Worm (Caenorhabditis elegans) whole organism, midembryonic: ENCODE results near the gene ZK856.14.

Experiments
- T22C8.4 ChIP-seq: fragments of 200-800 bp; sonication (Bioruptor generic); IDR thresholded peaks from 2 replicates; pipeline ENCODE4 v1.3.6; 2022; ENCODE audit warnings: missing genetic modification characterization, missing compliant biosample characterization
- cog-1 ChIP-seq: sonication (generic microtip); optimal IDR thresholded peaks from 2 replicates; lab custom pipeline; 2016; ENCODE audit warnings: missing genetic modification characterization, missing compliant biosample characterization
- flt-1 ChIP-seq: fragments of 200-800 bp; sonication (Bioruptor generic); IDR thresholded peaks from 2 replicates; pipeline ENCODE4 v1.3.6; 2022; ENCODE audit warnings: missing genetic modification characterization, missing compliant biosample characterization
- klf-2 ChIP-seq: fragments of 200-800 bp; sonication (Bioruptor generic); conservative IDR thresholded peaks from 2 replicates; pipeline ENCODE4 v1.3.6; 2022; ENCODE audit warnings: missing genetic modification reagents, missing genetic modification characterization, missing compliant biosample characterization
- med-1 ChIP-seq: sonication (generic microtip); optimal IDR thresholded peaks from 2 replicates; lab custom pipeline; 2017; ENCODE audit warnings: missing genetic modification characterization, mild to moderate bottlenecking, missing compliant biosample characterization, antibody characterized with exemption, missing genetic modification reagents; ENCODE audit not compliant: insufficient read depth
- ref-1 ChIP-seq: fragments of 200-800 bp; sonication (Bioruptor generic); conservative IDR thresholded peaks from 2 replicates; pipeline ENCODE4 v1.3.6; 2022; ENCODE audit warnings: missing genetic modification reagents, missing genetic modification characterization, missing compliant biosample characterization
- tab-1 ChIP-seq: fragments of 200-800 bp; sonication (Bioruptor generic); IDR thresholded peaks from 2 replicates; pipeline ENCODE4 v1.3.6; 2022; ENCODE audit warnings: missing genetic modification characterization, missing compliant biosample characterization
- ztf-23 ChIP-seq: fragments of 200-800 bp; sonication (Bioruptor generic); IDR thresholded peaks from 2 replicates; pipeline ENCODE4 v1.3.6; 2022; ENCODE audit warnings: missing genetic modification reagents, missing genetic modification characterization, missing compliant biosample characterization
- ztf-29 ChIP-seq: fragments of 200-800 bp; sonication (Bioruptor generic); IDR thresholded peaks from 2 replicates; pipeline ENCODE4 v1.3.6; 2022; ENCODE audit warnings: missing genetic modification reagents, missing genetic modification characterization, missing compliant biosample characterization

ZK856.14 gene

DNA sequence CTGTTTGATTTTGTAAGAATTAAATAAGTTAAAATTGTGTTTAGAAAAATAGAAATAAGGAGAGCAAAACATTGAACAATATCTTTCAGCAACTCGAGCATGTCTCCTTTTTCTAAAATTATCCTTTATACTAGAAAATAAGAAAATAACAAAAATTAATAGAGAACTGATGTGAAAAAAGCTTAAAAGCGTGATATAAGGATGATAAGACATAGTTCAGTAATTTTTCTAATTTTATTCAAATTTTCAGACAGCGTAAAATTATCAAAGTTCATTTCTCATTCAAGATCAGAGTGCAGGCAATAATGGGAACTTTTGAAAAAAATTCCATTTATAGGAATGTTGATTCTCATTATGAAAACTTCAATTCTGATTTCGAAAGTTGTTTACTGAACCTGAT lies 16.5 kb downstream of the ZK856.14 start, which contains the start of gene str-182:
Gene str-182, minus strand, starts transcription at position 101 of the 400 bp plus-strand sequence.
- TF ChIP-seq tab-1 (GFP tag; lab: Robert Waterston, UW) (no peak), ztf-29 (no peak), cog-1 (tag; lab: Kevin White, UChicago) (no peak), ztf-23 (no peak), klf-2 (GFP tag; lab: Robert Waterston, UW) (no peak), med-1 (GFP tag; lab: Kevin White, UChicago) (no peak), flt-1 (GFP tag; lab: Robert Waterston, UW) (no peak), ref-1 (GFP tag; lab: Robert Waterston, UW) (no peak), T22C8.4 (GFP tag; lab: Robert Waterston, UW) (no peak)

DNA sequence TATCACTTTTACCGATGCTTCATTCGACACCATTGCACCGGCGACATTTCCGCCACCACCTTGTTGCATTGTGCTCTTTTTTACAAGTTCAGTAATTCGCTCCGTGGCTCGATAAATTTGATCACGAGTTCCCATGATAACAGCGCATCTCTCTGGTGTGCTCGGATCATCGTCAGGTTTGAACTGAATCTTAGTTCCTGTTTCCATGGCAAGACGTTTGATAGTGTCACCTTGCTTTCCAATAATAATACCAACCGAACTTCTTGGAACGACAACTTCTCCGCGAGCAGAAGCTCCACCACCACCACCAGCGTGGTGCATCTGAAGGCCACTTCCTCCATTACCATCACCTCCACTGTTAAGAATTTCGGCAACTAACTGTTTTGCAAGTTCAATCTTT lies 20.3 kb downstream of the ZK856.14 start:
- TF ChIP-seq med-1 (GFP tag; lab: Kevin White, UChicago), result no peak
- TF ChIP-seq tab-1 (GFP tag; lab: Robert Waterston, UW), result no peak
- no peak for TF ChIP-seq ztf-29
- no peak for TF ChIP-seq flt-1 (GFP tag; lab: Robert Waterston, UW)

DNA sequence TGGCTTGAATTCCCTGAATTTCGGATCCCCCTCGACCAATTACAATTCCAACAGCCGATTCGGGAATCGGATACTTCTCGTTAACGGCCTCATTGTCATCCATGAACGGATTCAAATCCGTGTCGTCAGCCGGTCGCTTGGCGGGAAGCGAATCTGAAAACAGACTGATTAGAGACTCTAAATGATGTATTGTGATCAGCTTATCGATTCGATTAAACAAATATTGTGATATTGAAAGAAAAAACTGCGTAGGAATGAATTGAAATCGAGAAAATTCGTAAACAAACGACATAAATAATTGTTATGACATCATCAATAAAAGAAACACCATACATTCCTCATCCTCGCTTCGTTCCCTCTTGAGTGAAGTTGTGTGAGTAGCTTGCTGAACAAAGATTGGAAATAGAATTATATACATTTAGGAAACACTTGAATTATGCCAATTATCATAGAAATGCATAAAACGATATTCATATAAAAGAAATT lies 21.2 kb downstream of the ZK856.14 start:
- no peak for TF ChIP-seq ztf-29
- no peak for TF ChIP-seq med-1 (GFP tag; lab: Kevin White, UChicago)
- TF ChIP-seq ref-1 (GFP tag; lab: Robert Waterston, UW), result no peak
- no peak for TF ChIP-seq flt-1 (GFP tag; lab: Robert Waterston, UW)
- TF ChIP-seq ztf-23, result no peak
- TF ChIP-seq cog-1 (tag; lab: Kevin White, UChicago), result no peak
- TF ChIP-seq klf-2 (GFP tag; lab: Robert Waterston, UW), result no peak
- TF ChIP-seq tab-1 (GFP tag; lab: Robert Waterston, UW), result no peak
- TF ChIP-seq T22C8.4 (GFP tag; lab: Robert Waterston, UW), result no peak

DNA sequence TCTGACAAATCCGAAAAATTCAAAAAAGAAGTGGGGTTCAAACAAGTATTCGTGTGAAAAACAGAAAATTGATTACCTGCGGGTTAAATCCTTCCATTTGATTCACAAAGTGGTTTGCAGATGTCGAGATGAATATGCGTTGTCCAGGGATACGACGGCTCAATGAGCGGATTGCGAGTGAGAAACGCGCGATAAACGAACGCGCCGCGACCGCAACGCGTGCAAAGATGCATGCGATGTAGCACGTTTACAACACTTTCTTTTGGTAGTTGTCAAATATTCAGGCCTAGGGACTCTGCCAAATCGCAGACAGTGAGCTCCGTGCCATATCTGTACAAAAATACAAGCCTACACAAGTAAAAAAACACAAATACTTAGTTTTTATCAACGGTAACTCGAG lies 21.8 kb downstream of the ZK856.14 start, which contains the start of gene fubl-1:
Gene fubl-1, minus strand, starts transcription at position 202 of the 400 bp plus-strand sequence.
- TF ChIP-seq tab-1 (GFP tag; lab: Robert Waterston, UW), result 0 out of 2 replicates have a peak, but pooled peaks have one; percentile 46
- TF ChIP-seq klf-2 (GFP tag; lab: Robert Waterston, UW), result no peak

DNA sequence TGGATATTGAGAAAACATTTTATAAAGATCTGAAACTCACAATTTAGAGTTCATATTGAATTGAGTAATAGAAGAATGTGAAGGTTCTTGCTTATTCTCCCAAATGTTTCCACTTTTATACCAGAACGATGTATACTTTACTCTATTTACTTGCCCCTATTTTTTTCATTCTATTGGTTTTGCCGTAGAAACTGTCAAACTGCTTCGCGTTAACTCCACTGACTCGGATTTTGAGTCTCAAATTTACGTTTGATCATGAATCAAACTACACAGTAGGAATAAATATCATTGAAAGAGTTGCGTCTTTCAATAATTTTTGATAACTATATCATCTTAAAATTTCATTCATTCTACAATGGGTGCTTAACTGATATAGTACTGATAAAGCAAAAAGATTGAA lies 23.0 kb downstream of the ZK856.14 start, which contains the start of gene fipr-8:
Gene fipr-8, minus strand, starts transcription at position 101 of the 400 bp plus-strand sequence.
- no peak for TF ChIP-seq med-1 (GFP tag; lab: Kevin White, UChicago)
- TF ChIP-seq ztf-29, result no peak
- no peak for TF ChIP-seq tab-1 (GFP tag; lab: Robert Waterston, UW)
- TF ChIP-seq ztf-23, result no peak
- no peak for TF ChIP-seq T22C8.4 (GFP tag; lab: Robert Waterston, UW)
- no peak for TF ChIP-seq flt-1 (GFP tag; lab: Robert Waterston, UW)
- no peak for TF ChIP-seq ref-1 (GFP tag; lab: Robert Waterston, UW)
- TF ChIP-seq klf-2 (GFP tag; lab: Robert Waterston, UW), result no peak
- TF ChIP-seq cog-1 (tag; lab: Kevin White, UChicago), result no peak

DNA sequence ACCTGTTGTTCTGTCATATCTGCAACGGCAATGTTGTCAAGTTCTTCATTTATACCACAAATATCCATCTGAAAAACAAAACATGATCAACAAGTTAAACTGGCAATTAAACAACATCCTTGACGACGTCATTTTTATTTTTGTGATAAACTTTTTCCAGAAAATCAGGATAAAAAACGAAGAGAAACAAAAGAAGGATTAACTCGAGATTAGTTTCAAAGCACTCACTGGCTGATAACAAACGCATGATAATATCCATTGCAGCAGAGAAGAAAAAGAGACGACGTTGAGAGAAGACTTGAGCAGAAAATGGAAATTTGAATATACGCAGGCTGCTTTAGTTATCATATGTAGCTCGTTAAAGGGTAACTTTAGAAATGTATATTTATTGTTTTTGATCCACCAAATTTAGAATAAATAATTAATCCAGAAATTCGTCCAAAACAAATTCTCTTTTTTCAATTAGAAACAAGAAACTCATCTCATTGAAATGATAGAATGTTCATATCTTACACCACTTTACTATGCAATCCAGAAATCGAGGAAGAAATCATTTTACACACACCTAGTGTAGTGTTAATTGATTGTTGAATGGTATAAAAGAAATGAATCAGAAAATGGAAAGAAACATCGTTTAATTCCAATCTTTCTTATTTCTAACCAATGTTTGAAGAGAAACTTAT lies 24.4 kb downstream of the ZK856.14 start, which contains the start of the genes C12D8.21 and col-148:
Gene C12D8.21, minus strand, starts transcription at position 68 of the 683 bp plus-strand sequence.
Gene col-148, plus strand, starts transcription at position 633 of the 683 bp plus-strand sequence.
- TF ChIP-seq tab-1 (GFP tag; lab: Robert Waterston, UW) (no peak), med-1 (GFP tag; lab: Kevin White, UChicago) (no peak)

DNA sequence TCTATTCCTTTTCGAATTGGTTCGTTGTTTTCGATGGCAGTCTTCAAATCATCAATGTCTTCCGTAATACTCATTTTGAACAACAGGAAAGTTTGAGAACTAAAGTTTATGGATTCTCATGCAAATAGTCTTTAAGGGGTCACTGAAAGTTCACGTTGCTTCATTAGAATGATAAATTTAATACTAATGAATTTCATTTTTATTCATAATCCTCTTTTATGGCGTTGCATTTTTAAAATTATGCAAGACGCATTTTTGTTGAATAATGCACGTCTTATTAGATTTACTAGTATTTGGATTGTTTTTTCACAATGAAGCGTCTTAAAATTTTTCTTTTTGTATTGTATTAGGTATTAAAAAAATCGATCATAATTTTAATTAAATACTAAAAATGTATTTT lies 26.3 kb downstream of the ZK856.14 start, which contains the start of gene C12D8.9:
Gene C12D8.9, minus strand, starts transcription at position 101 of the 400 bp plus-strand sequence.
- TF ChIP-seq klf-2 (GFP tag; lab: Robert Waterston, UW) (no peak), ref-1 (GFP tag; lab: Robert Waterston, UW) (no peak), T22C8.4 (GFP tag; lab: Robert Waterston, UW) (no peak), tab-1 (GFP tag; lab: Robert Waterston, UW) (no peak), flt-1 (GFP tag; lab: Robert Waterston, UW) (no peak), cog-1 (tag; lab: Kevin White, UChicago) (no peak), med-1 (GFP tag; lab: Kevin White, UChicago) (no peak), ztf-29 (no peak), ztf-23 (no peak)

DNA sequence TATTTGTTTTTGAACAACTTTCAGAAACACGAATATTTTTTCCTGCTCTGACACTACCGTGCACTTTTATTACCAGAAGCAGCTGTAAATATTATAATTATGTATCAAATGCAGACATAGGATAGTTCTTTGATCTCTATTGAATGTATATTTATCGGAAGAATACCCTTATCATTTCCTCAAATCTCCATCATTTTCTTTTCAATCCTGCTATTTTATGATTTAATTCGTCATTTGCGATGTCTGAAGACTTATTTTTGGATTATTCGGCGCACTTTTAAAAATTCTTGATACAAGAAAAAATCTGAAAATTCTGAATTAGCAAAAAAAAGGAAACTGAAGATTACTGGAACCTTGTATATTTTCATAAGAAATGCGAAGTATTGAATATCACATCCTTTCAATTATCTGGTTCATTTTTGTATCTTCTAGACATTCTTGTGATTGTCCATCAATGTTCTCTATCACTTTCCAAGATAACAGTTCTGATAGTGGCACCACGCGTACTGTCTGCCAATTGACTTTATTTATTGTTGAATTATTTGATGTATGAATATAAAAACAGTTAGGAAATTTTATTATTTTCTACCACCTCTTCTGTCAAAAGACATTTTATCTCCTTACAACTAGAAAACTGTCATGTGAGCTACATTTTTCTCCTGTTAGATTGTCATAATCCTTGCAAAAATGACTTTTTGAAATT lies 27.3 kb downstream of the ZK856.14 start:
- TF ChIP-seq klf-2 (GFP tag; lab: Robert Waterston, UW), result no peak
- TF ChIP-seq ref-1 (GFP tag; lab: Robert Waterston, UW), result no peak
- no peak for TF ChIP-seq med-1 (GFP tag; lab: Kevin White, UChicago)
- no peak for TF ChIP-seq T22C8.4 (GFP tag; lab: Robert Waterston, UW)
- TF ChIP-seq ztf-23, result no peak
- TF ChIP-seq tab-1 (GFP tag; lab: Robert Waterston, UW), result no peak
- TF ChIP-seq cog-1 (tag; lab: Kevin White, UChicago), result no peak
- no peak for TF ChIP-seq flt-1 (GFP tag; lab: Robert Waterston, UW)
- TF ChIP-seq ztf-29, result no peak

DNA sequence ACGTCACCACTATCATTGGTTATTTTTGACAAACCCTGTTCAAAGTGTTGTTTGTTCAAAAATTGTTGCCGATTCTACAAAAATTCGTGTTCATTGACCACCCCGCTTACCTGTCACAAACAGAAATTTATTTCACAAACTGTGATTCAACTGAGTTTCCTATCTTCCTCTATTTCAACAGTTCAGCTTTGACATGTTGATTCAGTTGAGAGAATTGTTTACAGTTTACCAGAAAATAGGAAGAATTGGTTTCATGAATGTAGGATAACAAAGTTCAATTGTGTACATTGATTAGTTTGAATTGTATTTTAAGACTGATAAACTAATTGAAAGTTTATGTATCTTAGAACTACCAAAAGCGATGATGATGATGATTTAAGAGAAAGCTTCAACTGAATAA lies 28.8 kb downstream of the ZK856.14 start:
- TF ChIP-seq T22C8.4 (GFP tag; lab: Robert Waterston, UW), result no peak
